Worm (Caenorhabditis elegans) whole organism, young adult: ENCODE results near the gene R01E6.7.

ENCODE experiments used
- B0336.3 ChIP-seq: fragments of 200-800 bp; sonication (Bioruptor generic); IDR thresholded peaks from 2 replicates; pipeline ENCODE4 v1.3.6; 2022; ENCODE audit warnings: missing genetic modification characterization, missing compliant biosample characterization
- C06A6.2 ChIP-seq: fragments of 200-800 bp; sonication (Bioruptor generic); conservative IDR thresholded peaks from 2 replicates; pipeline ENCODE4 v1.3.6; 2022; ENCODE audit warnings: missing genetic modification characterization, missing compliant biosample characterization
- C17E4.6 ChIP-seq: fragments of 200-800 bp; sonication (Bioruptor generic); IDR thresholded peaks from 2 replicates; pipeline ENCODE4 v1.3.6; 2022; ENCODE audit warnings: missing genetic modification reagents, missing genetic modification characterization, missing compliant biosample characterization
- D2030.7 ChIP-seq: fragments of 200-800 bp; sonication (Bioruptor generic); IDR thresholded peaks from 2 replicates; pipeline ENCODE4 v1.3.6; 2022; ENCODE audit warnings: missing genetic modification reagents, missing genetic modification characterization, missing compliant biosample characterization
- F55B11.4 ChIP-seq: sonication (generic microtip); optimal IDR thresholded peaks from 2 replicates; lab custom pipeline; 2016; ENCODE audit warnings: missing compliant biosample characterization, missing genetic modification characterization, borderline replicate concordance; ENCODE audit not compliant: insufficient read depth
- K12H6.12 ChIP-seq: fragments of 200-800 bp; sonication (Bioruptor generic); optimal IDR thresholded peaks from 2 replicates; lab custom pipeline; 2018; ENCODE audit warnings: mild to moderate bottlenecking, missing genetic modification characterization, missing compliant biosample characterization
- T07F8.4 ChIP-seq: sonication (generic microtip); optimal IDR thresholded peaks from 2 replicates; lab custom pipeline; 2016; ENCODE audit warnings: mild to moderate bottlenecking, missing genetic modification characterization, moderate library complexity, missing compliant biosample characterization
- Y56A3A.18 ChIP-seq: fragments of 200-800 bp; sonication (Bioruptor generic); IDR thresholded peaks from 2 replicates; pipeline ENCODE4 v1.3.6; 2022; ENCODE audit warnings: missing genetic modification reagents, missing genetic modification characterization, missing compliant biosample characterization
- akir-1 ChIP-seq: fragments of 200-800 bp; sonication (Bioruptor generic); optimal IDR thresholded peaks from 2 replicates; lab custom pipeline; 2018; ENCODE audit warnings: mild to moderate bottlenecking, missing genetic modification characterization, moderate library complexity, missing compliant biosample characterization
- ama-1 ChIP-seq, 3 experiments: fragments of 150-350 bp in 1 of 3; sonication (generic microtip) in 2 of 3; optimal IDR thresholded peaks; 2 replicates each; lab custom pipeline; 2014 to 2018; ENCODE audit warnings: missing biosample characterization in 2 of 3, missing genetic modification characterization in 2 of 3, missing genetic modification reagents in 2 of 3
- aptf-2 ChIP-seq: fragments of 200-800 bp; sonication (Bioruptor generic); conservative IDR thresholded peaks from 2 replicates; pipeline ENCODE4 v1.3.6; 2022; ENCODE audit warnings: missing genetic modification reagents, missing genetic modification characterization, missing compliant biosample characterization
- cebp-1 ChIP-seq, 2 experiments: fragments of 200-800 bp in 1 of 2; sonication (Bioruptor generic) in 1 of 2; sonication (generic microtip) in 1 of 2; IDR thresholded peaks in 1 of 2; optimal IDR thresholded peaks in 1 of 2; 2 replicates each; pipeline versions ENCODE4 v1.3.6 to Lab custom; 2017 to 2022; ENCODE audit warnings: missing compliant biosample characterization in 2 of 2, missing genetic modification characterization in 2 of 2, mild to moderate bottlenecking in 1 of 2, missing genetic modification reagents in 1 of 2, moderate library complexity in 1 of 2
- ceh-100 ChIP-seq: fragments of 200-800 bp; sonication (Bioruptor generic); IDR thresholded peaks from 2 replicates; pipeline ENCODE4 v1.3.6; 2022; ENCODE audit warnings: missing genetic modification reagents, missing genetic modification characterization, missing compliant biosample characterization
- dox-1 ChIP-seq: fragments of 200-800 bp; sonication (Bioruptor generic); IDR thresholded peaks from 2 replicates; pipeline ENCODE4 v1.3.6; 2022; ENCODE audit warnings: missing genetic modification reagents, missing genetic modification characterization, missing compliant biosample characterization
- dpff-1 ChIP-seq: sonication (generic microtip); optimal IDR thresholded peaks from 2 replicates; lab custom pipeline; 2017; ENCODE audit warnings: mild to moderate bottlenecking, missing genetic modification characterization, missing compliant biosample characterization
- egl-18 ChIP-seq: fragments of 200-800 bp; sonication (Bioruptor generic); IDR thresholded peaks from 2 replicates; pipeline ENCODE4 v1.3.6; 2022; ENCODE audit warnings: missing genetic modification reagents, missing genetic modification characterization, missing compliant biosample characterization
- ekl-4 ChIP-seq: fragments of 200-800 bp; sonication (Bioruptor generic); IDR thresholded peaks from 2 replicates; pipeline ENCODE4 v1.3.6; 2022; ENCODE audit warnings: missing genetic modification reagents, missing genetic modification characterization, missing compliant biosample characterization
- fkh-3 ChIP-seq: sonication (generic microtip); optimal IDR thresholded peaks from 2 replicates; lab custom pipeline; 2016; ENCODE audit warnings: mild to moderate bottlenecking, missing genetic modification characterization, missing compliant biosample characterization
- him-1 ChIP-seq: sonication (generic microtip); optimal IDR thresholded peaks from 2 replicates; lab custom pipeline; 2016; ENCODE audit warnings: missing genotype, missing genetic modification reagents, missing genetic modification characterization, missing compliant biosample characterization
- hlh-26 ChIP-seq: fragments of 200-800 bp; sonication (Bioruptor generic); conservative IDR thresholded peaks from 2 replicates; pipeline ENCODE4 v1.3.6; 2022; ENCODE audit warnings: missing genetic modification reagents, missing genetic modification characterization, missing compliant biosample characterization
- hmg-20 ChIP-seq: fragments of 200-800 bp; sonication (Bioruptor generic); IDR thresholded peaks from 2 replicates; pipeline ENCODE4 v1.3.6; 2022; ENCODE audit warnings: missing genetic modification reagents, missing genetic modification characterization, missing compliant biosample characterization
- hrde-1 ChIP-seq: sonication (generic microtip); optimal IDR thresholded peaks from 2 replicates; lab custom pipeline; 2016; ENCODE audit warnings: missing genetic modification characterization, mild to moderate bottlenecking, missing compliant biosample characterization, moderate library complexity, missing genotype, missing genetic modification reagents, borderline replicate concordance
- hsf-1 ChIP-seq: fragments of 200-800 bp; sonication (Bioruptor generic); IDR thresholded peaks from 2 replicates; pipeline ENCODE4 v1.3.6; 2022; ENCODE audit warnings: missing genetic modification reagents, missing genetic modification characterization, missing compliant biosample characterization
- lag-1 ChIP-seq: fragments of 200-800 bp; sonication (Bioruptor generic); IDR thresholded peaks from 2 replicates; pipeline ENCODE4 v1.3.6; 2022; ENCODE audit warnings: missing genetic modification reagents, missing genetic modification characterization, missing compliant biosample characterization
- let-526 ChIP-seq: fragments of 200-800 bp; sonication (Bioruptor generic); IDR thresholded peaks from 2 replicates; pipeline ENCODE4 v1.3.6; 2022; ENCODE audit warnings: missing genetic modification reagents, missing genetic modification characterization, missing compliant biosample characterization
- let-607 ChIP-seq, 2 experiments: fragments of 200-800 bp in 1 of 2; sonication (Bioruptor generic) in 1 of 2; sonication (generic microtip) in 1 of 2; optimal IDR thresholded peaks; 2 replicates each; lab custom pipeline; 2016 to 2018; ENCODE audit warnings: mild to moderate bottlenecking in 2 of 2, missing compliant biosample characterization in 2 of 2, missing genetic modification characterization in 2 of 2, moderate library complexity in 2 of 2, missing genotype in 1 of 2
- lir-1 ChIP-seq: fragments of 200-800 bp; sonication (Bioruptor generic); conservative IDR thresholded peaks from 2 replicates; pipeline ENCODE4 v1.3.6; 2022; ENCODE audit warnings: missing genetic modification reagents, missing genetic modification characterization, missing compliant biosample characterization
- lsy-27 ChIP-seq: sonication (generic microtip); optimal IDR thresholded peaks from 2 replicates; lab custom pipeline; 2017; ENCODE audit warnings: missing genetic modification characterization, mild to moderate bottlenecking, missing compliant biosample characterization, antibody characterized with exemption, missing genotype, borderline replicate concordance; ENCODE audit not compliant: insufficient read depth
- madf-3 ChIP-seq: fragments of 200-800 bp; sonication (Bioruptor generic); IDR thresholded peaks from 2 replicates; pipeline ENCODE4 v1.3.6; 2022; ENCODE audit warnings: missing genetic modification reagents, missing genetic modification characterization, missing compliant biosample characterization
- madf-6 ChIP-seq: fragments of 200-800 bp; sonication (Bioruptor generic); IDR thresholded peaks from 2 replicates; pipeline ENCODE4 v1.3.6; 2022; ENCODE audit warnings: missing genetic modification reagents, missing genetic modification characterization, missing compliant biosample characterization
- mes-4 ChIP-seq: sonication (generic microtip); optimal IDR thresholded peaks from 2 replicates; lab custom pipeline; 2016; ENCODE audit warnings: missing genotype, missing genetic modification characterization, missing compliant biosample characterization
- nhr-120 ChIP-seq: fragments of 200-800 bp; sonication (Bioruptor generic); IDR thresholded peaks from 2 replicates; pipeline ENCODE4 v1.3.6; 2022; ENCODE audit warnings: missing genetic modification characterization, missing compliant biosample characterization
- pha-4 ChIP-seq: fragments of 150-350 bp; sonication (generic microtip); optimal IDR thresholded peaks from 2 replicates; lab custom pipeline; 2014; ENCODE audit warnings: missing biosample characterization, missing genetic modification reagents, missing genetic modification characterization
- rpc-1 ChIP-seq, 2 experiments: fragments of 150-350 bp in 1 of 2; sonication (generic microtip) in 1 of 2; optimal IDR thresholded peaks; 2 replicates each; lab custom pipeline; 2014 to 2018; ENCODE audit warnings: missing biosample characterization in 1 of 2, missing genetic modification characterization in 1 of 2, missing genetic modification reagents in 1 of 2, missing genotype in 1 of 2
- snpc-1.1 ChIP-seq: sonication (generic microtip); optimal IDR thresholded peaks from 2 replicates; lab custom pipeline; 2017; ENCODE audit warnings: missing genetic modification characterization, mild to moderate bottlenecking, missing compliant biosample characterization, antibody characterized with exemption, moderate library complexity, missing genotype, missing genetic modification reagents; ENCODE audit not compliant: insufficient read depth
- snpc-1.3 ChIP-seq: sonication (generic microtip); optimal IDR thresholded peaks from 2 replicates; lab custom pipeline; 2017; ENCODE audit warnings: missing genetic modification characterization, mild to moderate bottlenecking, missing compliant biosample characterization, antibody characterized with exemption, moderate library complexity, missing genotype, missing genetic modification reagents; ENCODE audit not compliant: insufficient read depth
- snpc-3.4 ChIP-seq: sonication (generic microtip); optimal IDR thresholded peaks from 2 replicates; lab custom pipeline; 2017; ENCODE audit warnings: missing genetic modification characterization, mild to moderate bottlenecking, missing compliant biosample characterization, antibody characterized with exemption, moderate library complexity, missing genotype, missing genetic modification reagents
- snpc-4 ChIP-seq, 5 experiments: fragments of 150-350 bp in 1 of 5; sonication (generic microtip) in 4 of 5; optimal IDR thresholded peaks; 2 replicates each; lab custom pipeline; 2014 to 2018; ENCODE audit warnings: missing genetic modification characterization in 5 of 5, missing biosample characterization in 3 of 5, antibody characterized with exemption in 2 of 5, mild to moderate bottlenecking in 2 of 5, missing compliant biosample characterization in 2 of 5, missing genotype in 2 of 5, moderate library complexity in 2 of 5, missing genetic modification reagents in 1 of 5
- somi-1 ChIP-seq: fragments of 200-800 bp; sonication (Bioruptor generic); optimal IDR thresholded peaks from 2 replicates; lab custom pipeline; 2018; ENCODE audit warnings: mild to moderate bottlenecking, missing genetic modification characterization, missing compliant biosample characterization
- tbp1 ChIP-seq: fragments of 200-800 bp; sonication (Bioruptor generic); optimal IDR thresholded peaks from 2 replicates; lab custom pipeline; 2018; ENCODE audit warnings: mild to moderate bottlenecking, missing genetic modification characterization, missing compliant biosample characterization
- ztf-18 ChIP-seq: sonication (generic microtip); optimal IDR thresholded peaks from 2 replicates; lab custom pipeline; 2016; ENCODE audit warnings: missing genotype, mild to moderate bottlenecking, missing genetic modification characterization, missing compliant biosample characterization
- ztf-25 ChIP-seq: fragments of 200-800 bp; sonication (Bioruptor generic); IDR thresholded peaks from 2 replicates; pipeline ENCODE4 v1.3.6; 2022; ENCODE audit warnings: missing genetic modification reagents, missing genetic modification characterization, missing compliant biosample characterization
- ztf-26 ChIP-seq: sonication (generic microtip); optimal IDR thresholded peaks from 2 replicates; lab custom pipeline; 2017; ENCODE audit warnings: missing genetic modification characterization, missing compliant biosample characterization

Gene R01E6.7

DNA sequence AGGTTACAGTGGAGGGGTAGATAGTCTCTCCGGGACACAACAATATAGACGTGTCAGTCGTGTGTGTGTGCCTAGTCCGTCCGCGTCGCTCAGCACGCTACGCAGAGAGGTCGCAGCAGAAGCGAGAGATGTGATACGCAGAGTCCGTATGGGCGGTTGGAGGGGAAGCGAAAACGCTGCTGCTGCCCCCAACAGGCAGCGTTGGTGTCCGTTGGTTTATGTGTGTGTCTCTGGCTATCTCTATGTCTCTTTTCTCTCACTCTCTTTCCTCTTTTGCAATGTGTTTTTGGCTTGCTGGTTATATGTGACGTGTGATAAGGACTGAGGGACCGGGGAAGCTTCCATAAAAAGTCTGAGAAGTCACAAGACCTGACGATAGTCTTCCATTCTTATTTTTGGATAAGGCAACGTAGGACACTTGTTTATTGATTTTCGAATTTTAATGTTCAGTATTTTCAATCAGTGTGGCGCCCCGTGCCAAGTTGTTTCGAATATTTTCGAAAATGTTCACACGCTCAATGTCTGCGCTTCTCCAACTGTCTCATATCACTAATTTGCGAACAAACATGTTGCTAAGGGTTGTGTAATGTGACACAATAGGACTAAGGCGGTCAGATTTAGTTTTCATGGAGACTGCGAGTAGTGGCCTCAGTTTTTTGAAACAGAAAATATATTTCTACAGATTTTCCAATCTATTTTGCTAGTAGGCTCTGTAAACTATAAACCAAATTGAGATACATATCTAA is 42.2 kb downstream of the R01E6.7 start, which contains the start of gene pab-2:
TSS of gene pab-2 (minus strand) at position 69 of the 746 bp plus-strand sequence.
- TF ChIP-seq aptf-2 (no peak), snpc-4 (GFP tag; optimal IDR thresholded peaks at IDR 0.05; lab: Kevin White, UChicago) (no peak), snpc-4 (tag; optimal IDR thresholded peaks at IDR 0.05; lab: Kevin White, UChicago) (peak in 3 of 4 experiments; percentile 22 to 50 (median 41)), egl-18 (GFP tag; lab: Robert Waterston, UW) (no peak), snpc-1.1 (tag; lab: Kevin White, UChicago) (no peak), cebp-1 (GFP tag; IDR thresholded peaks at IDR 0.05; lab: Robert Waterston, UW) (peak; percentile 59; the same call in 1 of the 2 replicates), cebp-1 (tag; optimal IDR thresholded peaks at IDR 0.05; lab: Kevin White, UChicago) (peak; percentile 73), dox-1 (GFP tag; lab: Robert Waterston, UW) (peak; percentile 74), lsy-27 (tag; lab: Kevin White, UChicago) (no peak), rpc-1 (optimal IDR thresholded peaks at IDR 0.05; lab: Kevin White, UChicago) (no peak), rpc-1 (tag; optimal IDR thresholded peaks at IDR 0.05; lab: Kevin White, UChicago) (no peak), ekl-4 (GFP tag; lab: Robert Waterston, UW) (no peak), lir-1 (GFP tag; lab: Robert Waterston, UW) (no peak), K12H6.12 (tag; lab: Kevin White, UChicago) (peak; percentile 79), madf-3 (no peak), tbp1 (GFP tag; lab: Kevin White, UChicago) (peak; percentile 65), snpc-3.4 (tag; lab: Kevin White, UChicago) (no peak), B0336.3 (GFP tag; lab: Robert Waterston, UW) (peak; percentile 56; the same call in 1 of the 2 replicates), Y56A3A.18 (GFP tag; lab: Robert Waterston, UW) (0 out of 2 replicates have a peak, but pooled peaks have one; percentile 49), lag-1 (GFP tag; lab: Robert Waterston, UW) (no peak), somi-1 (GFP tag; lab: Kevin White, UChicago) (peak; percentile 28), D2030.7 (GFP tag; lab: Robert Waterston, UW) (no peak), hmg-20 (GFP tag; lab: Robert Waterston, UW) (no peak), nhr-120 (GFP tag; lab: Robert Waterston, UW) (no peak), ztf-26 (tag; lab: Kevin White, UChicago) (peak; percentile 82), dpff-1 (tag; lab: Kevin White, UChicago) (no peak), let-526 (GFP tag; lab: Robert Waterston, UW) (peak; percentile 54; the same call in 1 of the 2 replicates), T07F8.4 (tag; lab: Kevin White, UChicago) (no peak), hsf-1 (GFP tag; lab: Robert Waterston, UW) (no peak), him-1 (no peak), ama-1 (optimal IDR thresholded peaks at IDR 0.05; lab: Kevin White, UChicago) (no peak), ama-1 (GFP tag; optimal IDR thresholded peaks at IDR 0.05; lab: Kevin White, UChicago) (no peak), snpc-1.3 (tag; lab: Kevin White, UChicago) (no peak), mes-4 (tag; lab: Kevin White, UChicago) (no peak), let-607 (tag; optimal IDR thresholded peaks at IDR 0.05; lab: Kevin White, UChicago) (peak; percentile 84 to 85), hrde-1 (tag; lab: Kevin White, UChicago) (no peak), fkh-3 (tag; lab: Kevin White, UChicago) (no peak), akir-1 (GFP tag; lab: Kevin White, UChicago) (peak; percentile 69), madf-6 (peak; percentile 30; the same call in 1 of the 2 replicates), C17E4.6 (no peak), ztf-18 (tag; lab: Kevin White, UChicago) (peak; percentile 17), pha-4 (no peak), ztf-25 (GFP tag; lab: Robert Waterston, UW) (no peak), C06A6.2 (no peak; the same call in 1 of the 2 replicates), hlh-26 (GFP tag; lab: Robert Waterston, UW) (no peak), ceh-100 (GFP tag; lab: Robert Waterston, UW) (no peak), F55B11.4 (no peak)
